Worm (Caenorhabditis elegans) whole organism, L2 larva: ENCODE data around the gene K02C4.5.

Source experiments
- C34F6.9 ChIP-seq: fragments of 150-350 bp; optimal IDR thresholded peaks from 2 replicates; lab custom pipeline; 2014; ENCODE audit warnings: missing biosample characterization, missing genetic modification characterization
- F13H6.1 ChIP-seq: sonication (generic microtip); optimal IDR thresholded peaks from 2 replicates; lab custom pipeline; 2016; ENCODE audit warnings: missing genetic modification characterization, missing compliant biosample characterization
- R02D3.7 ChIP-seq: fragments of 150-350 bp; optimal IDR thresholded peaks from 2 replicates; lab custom pipeline; 2014; ENCODE audit warnings: missing biosample characterization, missing genetic modification characterization
- Y55F3AM.14 ChIP-seq: fragments of 200-800 bp; sonication (Bioruptor generic); optimal IDR thresholded peaks from 2 replicates; lab custom pipeline; 2018; ENCODE audit warnings: mild to moderate bottlenecking, missing genetic modification characterization, missing compliant biosample characterization
- ZK546.5 ChIP-seq: sonication (generic microtip); optimal IDR thresholded peaks from 2 replicates; lab custom pipeline; 2017; ENCODE audit warnings: missing biosample characterization, missing genetic modification characterization
- alr-1 ChIP-seq: fragments of 150-350 bp; optimal IDR thresholded peaks from 2 replicates; lab custom pipeline; 2014; ENCODE audit warnings: missing biosample characterization, missing genetic modification characterization
- aly-2 ChIP-seq: fragments of 150-350 bp; optimal IDR thresholded peaks from 2 replicates; lab custom pipeline; 2014; ENCODE audit warnings: missing biosample characterization, missing genetic modification characterization
- ama-1 ChIP-seq: fragments of 150-350 bp; optimal IDR thresholded peaks from 2 replicates; lab custom pipeline; 2018; ENCODE audit warnings: inconsistent platforms
- blmp-1 ChIP-seq: sonication (generic microtip); optimal IDR thresholded peaks from 2 replicates; lab custom pipeline; 2017; ENCODE audit warnings: missing genetic modification characterization, mild to moderate bottlenecking, missing compliant biosample characterization, antibody characterized with exemption, moderate library complexity; ENCODE audit not compliant: insufficient read depth
- ceh-82 ChIP-seq: fragments of 150-350 bp; optimal IDR thresholded peaks from 2 replicates; lab custom pipeline; 2014; ENCODE audit warnings: missing biosample characterization, missing genetic modification characterization
- crh-2 ChIP-seq: sonication (generic microtip); optimal IDR thresholded peaks from 2 replicates; lab custom pipeline; 2017; ENCODE audit warnings: missing biosample characterization, missing genetic modification characterization
- dmd-4 ChIP-seq: sonication (generic microtip); optimal IDR thresholded peaks from 2 replicates; lab custom pipeline; 2017; ENCODE audit warnings: missing biosample characterization, missing genetic modification characterization
- egl-27 ChIP-seq: sonication (generic microtip); optimal IDR thresholded peaks from 3 replicates; lab custom pipeline; 2017; ENCODE audit warnings: missing biosample characterization, missing genetic modification reagents, missing genetic modification characterization
- elt-1 ChIP-seq: fragments of 150-350 bp; optimal IDR thresholded peaks from 2 replicates; lab custom pipeline; 2014; ENCODE audit warnings: missing biosample characterization, missing genetic modification characterization
- elt-3 ChIP-seq: sonication (generic microtip); optimal IDR thresholded peaks from 2 replicates; lab custom pipeline; 2017; ENCODE audit warnings: missing biosample characterization, missing genetic modification characterization
- fos-1 ChIP-seq: fragments of 150-350 bp; optimal IDR thresholded peaks from 2 replicates; lab custom pipeline; 2014; ENCODE audit warnings: missing biosample characterization, missing genetic modification characterization
- gmeb-1 ChIP-seq: fragments of 150-350 bp; optimal IDR thresholded peaks from 2 replicates; lab custom pipeline; 2014; ENCODE audit warnings: missing biosample characterization, missing genetic modification characterization
- lin-11 ChIP-seq: fragments of 150-350 bp; sonication (generic microtip); optimal IDR thresholded peaks from 2 replicates; lab custom pipeline; 2014; ENCODE audit warnings: missing biosample characterization, missing genetic modification characterization, inconsistent platforms, mixed read lengths
- lin-13 ChIP-seq: fragments of 150-350 bp; optimal IDR thresholded peaks from 2 replicates; lab custom pipeline; 2014; ENCODE audit warnings: missing biosample characterization, missing genetic modification reagents, missing genetic modification characterization
- lsy-2 ChIP-seq, 2 experiments: fragments of 150-350 bp in 1 of 2; sonication (generic microtip) in 1 of 2; optimal IDR thresholded peaks; 2 replicates each; lab custom pipeline; 2014 to 2017; ENCODE audit warnings: missing biosample characterization in 2 of 2, missing genetic modification characterization in 2 of 2
- mab-5 ChIP-seq: fragments of 150-350 bp; optimal IDR thresholded peaks from 2 replicates; lab custom pipeline; 2014; ENCODE audit warnings: missing biosample characterization, missing genetic modification characterization
- mbf-1 ChIP-seq: sonication (generic microtip); optimal IDR thresholded peaks from 2 replicates; lab custom pipeline; 2017; ENCODE audit warnings: missing biosample characterization, missing genetic modification characterization
- mdl-1 ChIP-seq, 2 experiments: fragments of 150-350 bp in 1 of 2; sonication (generic microtip) in 1 of 2; optimal IDR thresholded peaks; 2 replicates each; lab custom pipeline; 2017; ENCODE audit warnings: missing biosample characterization in 2 of 2, missing genetic modification characterization in 2 of 2
- nhr-10 ChIP-seq: sonication (generic microtip); optimal IDR thresholded peaks from 2 replicates; lab custom pipeline; 2017; ENCODE audit warnings: missing biosample characterization, missing genetic modification characterization
- nhr-11 ChIP-seq: fragments of 150-350 bp; optimal IDR thresholded peaks from 2 replicates; lab custom pipeline; 2014; ENCODE audit warnings: missing biosample characterization, missing genetic modification characterization
- nhr-12 ChIP-seq: fragments of 150-350 bp; optimal IDR thresholded peaks from 2 replicates; lab custom pipeline; 2014; ENCODE audit warnings: missing biosample characterization, missing genetic modification characterization
- nhr-129 ChIP-seq: fragments of 150-350 bp; optimal IDR thresholded peaks from 2 replicates; lab custom pipeline; 2014; ENCODE audit warnings: missing biosample characterization, missing genetic modification characterization
- nhr-21 ChIP-seq: fragments of 150-350 bp; optimal IDR thresholded peaks from 2 replicates; lab custom pipeline; 2014; ENCODE audit warnings: missing biosample characterization, missing genetic modification characterization
- nhr-237 ChIP-seq: fragments of 150-350 bp; optimal IDR thresholded peaks from 2 replicates; lab custom pipeline; 2014; ENCODE audit warnings: missing biosample characterization, missing genetic modification characterization
- nhr-25 ChIP-seq: fragments of 150-350 bp; sonication (generic microtip); optimal IDR thresholded peaks from 3 replicates; lab custom pipeline; 2014; ENCODE audit warnings: missing biosample characterization, missing genetic modification characterization
- nhr-77 ChIP-seq: fragments of 150-350 bp; optimal IDR thresholded peaks from 2 replicates; lab custom pipeline; 2014; ENCODE audit warnings: missing biosample characterization, missing genetic modification characterization
- peb-1 ChIP-seq: fragments of 150-350 bp; optimal IDR thresholded peaks from 2 replicates; lab custom pipeline; 2014; ENCODE audit warnings: missing biosample characterization, missing genetic modification characterization
- sem-4 ChIP-seq: fragments of 150-350 bp; optimal IDR thresholded peaks from 2 replicates; lab custom pipeline; 2014; ENCODE audit warnings: missing biosample characterization, missing genetic modification reagents, missing genetic modification characterization
- skn-1 ChIP-seq: sonication (generic microtip); optimal IDR thresholded peaks from 2 replicates; lab custom pipeline; 2017; ENCODE audit warnings: missing biosample characterization, missing genetic modification characterization
- sma-3 ChIP-seq: sonication (generic microtip); optimal IDR thresholded peaks from 2 replicates; lab custom pipeline; 2016; ENCODE audit warnings: missing genetic modification reagents, missing genetic modification characterization, missing compliant biosample characterization
- sma-9 ChIP-seq, 2 experiments: fragments of 150-350 bp in 1 of 2; sonication (generic microtip) in 1 of 2; optimal IDR thresholded peaks; 2 replicates each; lab custom pipeline; 2014 to 2016; ENCODE audit warnings: missing genetic modification characterization in 2 of 2, mild to moderate bottlenecking in 1 of 2, missing biosample characterization in 1 of 2, missing compliant biosample characterization in 1 of 2, missing genetic modification reagents in 1 of 2, moderate library complexity in 1 of 2
- snpc-4 ChIP-seq: fragments of 150-350 bp; optimal IDR thresholded peaks from 2 replicates; lab custom pipeline; 2014; ENCODE audit warnings: missing biosample characterization, missing genetic modification characterization
- unc-39 ChIP-seq: fragments of 150-350 bp; optimal IDR thresholded peaks from 2 replicates; lab custom pipeline; 2014; ENCODE audit warnings: missing biosample characterization, missing genetic modification characterization
- unc-55 ChIP-seq: fragments of 150-350 bp; sonication (generic microtip); optimal IDR thresholded peaks from 3 replicates; lab custom pipeline; 2014; ENCODE audit warnings: missing biosample characterization, missing genetic modification reagents, missing genetic modification characterization
- unc-62 ChIP-seq: fragments of 150-350 bp; optimal IDR thresholded peaks from 2 replicates; lab custom pipeline; 2014; ENCODE audit warnings: missing biosample characterization, missing genetic modification reagents, missing genetic modification characterization
- ztf-1 ChIP-seq: fragments of 200-800 bp; sonication (Bioruptor generic); conservative IDR thresholded peaks from 2 replicates; pipeline ENCODE4 v1.3.6; 2022; ENCODE audit warnings: missing genetic modification characterization, missing compliant biosample characterization
- ztf-11 ChIP-seq: sonication (generic microtip); optimal IDR thresholded peaks from 2 replicates; lab custom pipeline; 2017; ENCODE audit warnings: missing biosample characterization, missing genetic modification characterization
- ztf-4 ChIP-seq: fragments of 150-350 bp; optimal IDR thresholded peaks from 2 replicates; lab custom pipeline; 2014; ENCODE audit warnings: missing biosample characterization, missing genetic modification characterization

Gene K02C4.5

DNA sequence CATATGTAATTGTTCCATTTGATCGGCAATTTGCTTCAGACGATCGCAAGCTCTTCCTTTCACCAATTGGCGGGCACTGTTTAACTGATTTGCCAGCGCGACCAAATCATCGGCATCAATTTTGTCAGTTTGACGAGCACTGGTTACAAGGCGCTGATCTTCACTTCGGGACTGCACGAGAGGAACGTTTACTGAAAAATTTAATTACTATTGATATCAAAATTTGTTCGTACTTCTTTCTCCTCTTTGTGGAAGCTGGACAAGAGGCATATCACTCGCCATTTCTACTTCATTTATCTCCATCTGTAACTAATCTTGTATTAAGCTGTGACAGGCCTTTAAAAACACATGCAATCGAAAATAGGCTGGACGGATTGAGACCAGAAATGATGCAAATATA is 40.4 kb upstream of the K02C4.5 start, which contains the start of gene C08B11.9:
Gene C08B11.9, minus strand, starts transcription at position 307 of the 400 bp plus-strand sequence.
- no peak for TF ChIP-seq aly-2
- no peak for TF ChIP-seq mbf-1 (tag; lab: Kevin White, UChicago)
- TF ChIP-seq ceh-82 (tag; lab: Kevin White, UChicago): no peak

DNA sequence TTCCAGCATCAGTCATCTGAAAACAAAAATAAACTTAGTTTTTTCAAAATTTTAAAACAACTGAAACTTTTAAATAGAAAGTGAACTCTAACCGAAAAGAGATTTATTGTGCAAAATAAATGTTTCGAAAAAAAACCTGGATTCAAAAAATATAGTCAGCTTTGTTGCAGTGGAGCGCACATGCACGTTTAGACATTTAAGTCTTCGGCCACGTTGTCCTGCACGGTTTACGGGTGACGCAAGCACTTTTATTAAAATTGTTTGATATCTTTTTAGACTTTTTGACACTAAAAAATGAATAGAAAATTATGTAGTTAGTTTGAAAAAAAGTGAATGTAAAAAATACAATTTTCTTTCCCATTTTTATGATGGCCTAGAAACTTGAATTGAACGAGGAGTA is 38.8 kb upstream of the K02C4.5 start, which contains the start of the genes ubh-4 and algn-6:
Gene ubh-4, minus strand, starts transcription at position 182 of the 400 bp plus-strand sequence.
Gene algn-6, plus strand, starts transcription at position 387 of the 400 bp plus-strand sequence.
- TF ChIP-seq peb-1 (tag; lab: Kevin White, UChicago) (no peak), F13H6.1 (tag; lab: Kevin White, UChicago) (no peak), elt-3 (no peak), lin-13 (GFP tag; lab: Kevin White, UChicago) (peak; percentile 6), skn-1 (tag; lab: Kevin White, UChicago) (peak; percentile 53), aly-2 (no peak), lin-11 (tag; lab: Kevin White, UChicago) (no peak), snpc-4 (tag; lab: Kevin White, UChicago) (no peak), unc-39 (tag; lab: Kevin White, UChicago) (no peak), ztf-4 (tag; lab: Kevin White, UChicago) (no peak), egl-27 (tag; lab: Kevin White, UChicago) (no peak), ceh-82 (tag; lab: Kevin White, UChicago) (no peak), elt-1 (tag; lab: Kevin White, UChicago) (no peak), R02D3.7 (tag; lab: Kevin White, UChicago) (no peak), nhr-21 (tag; lab: Kevin White, UChicago) (no peak), Y55F3AM.14 (no peak), nhr-77 (tag; lab: Kevin White, UChicago) (no peak), nhr-12 (no peak), dmd-4 (no peak), C34F6.9 (tag; lab: Kevin White, UChicago) (peak; percentile 86), sem-4 (tag; lab: Kevin White, UChicago) (no peak), unc-62 (GFP tag; lab: Kevin White, UChicago) (no peak), mab-5 (tag; lab: Kevin White, UChicago) (no peak), ztf-1 (GFP tag; lab: Robert Waterston, UW) (no peak), nhr-10 (no peak), lsy-2 (tag; optimal IDR thresholded peaks at IDR 0.05; lab: Kevin White, UChicago) (peak; percentile 57 to 96), ZK546.5 (tag; lab: Kevin White, UChicago) (no peak), crh-2 (tag; lab: Kevin White, UChicago) (peak; percentile 62), mbf-1 (tag; lab: Kevin White, UChicago) (no peak), gmeb-1 (tag; lab: Kevin White, UChicago) (peak; percentile 59), sma-9 (GFP tag; optimal IDR thresholded peaks at IDR 0.05; lab: Kevin White, UChicago) (peak; percentile 26), sma-9 (tag; optimal IDR thresholded peaks at IDR 0.05; lab: Kevin White, UChicago) (no peak), nhr-25 (no peak), sma-3 (GFP tag; lab: Kevin White, UChicago) (peak; percentile 66), nhr-237 (tag; lab: Kevin White, UChicago) (no peak), nhr-11 (tag; lab: Kevin White, UChicago) (no peak), ama-1 (no peak), blmp-1 (no peak), mdl-1 (tag; optimal IDR thresholded peaks at IDR 0.05; lab: Kevin White, UChicago) (no peak), nhr-129 (tag; lab: Kevin White, UChicago) (peak; percentile 61), alr-1 (tag; lab: Kevin White, UChicago) (no peak), unc-55 (GFP tag; lab: Kevin White, UChicago) (peak; percentile 72), fos-1 (tag; lab: Kevin White, UChicago) (peak; percentile 45), ztf-11 (tag; lab: Kevin White, UChicago) (no peak)
